Worm (Caenorhabditis elegans): ENCODE data around the gene B0563.6.
A peak's percentile ranks its signal among the peaks of the same experiment; 100 is the strongest.

Gene B0563.6

ce11 chrX:9090562-9090961, 46.9 kb upstream of the B0563.6 start (continued):
- peak; percentile 41 for TF ChIP-seq mes-2 (tag; optimal IDR thresholded peaks at IDR 0.05; ENCODE audit: poor library complexity, severe bottlenecking)
- TF ChIP-seq madf-5 (GFP tag; IDR thresholded peaks at IDR 0.05) = 0 out of 4 replicates have a peak, but pooled peaks of 1 of the 2 experiments have one; percentile 9
- TF ChIP-seq madf-9 (GFP tag; conservative IDR thresholded peaks at IDR 0.05) = peak; percentile 58; the same call in 1 of the 2 replicates
- TF ChIP-seq vab-7 (GFP tag; IDR thresholded peaks at IDR 0.05) = peak; percentile 72
- TF ChIP-seq mep-1 (tag; optimal IDR thresholded peaks at IDR 0.05) = peak; percentile 32
- peak; percentile 50 for TF ChIP-seq lin-38 (GFP tag; IDR thresholded peaks at IDR 0.05)
- TF ChIP-seq snpc-1.2 (GFP tag; IDR thresholded peaks at IDR 0.05) = peak; percentile 77
- TF ChIP-seq hmg-1.1 (GFP tag; IDR thresholded peaks at IDR 0.05) = peak; percentile 33

DNA sequence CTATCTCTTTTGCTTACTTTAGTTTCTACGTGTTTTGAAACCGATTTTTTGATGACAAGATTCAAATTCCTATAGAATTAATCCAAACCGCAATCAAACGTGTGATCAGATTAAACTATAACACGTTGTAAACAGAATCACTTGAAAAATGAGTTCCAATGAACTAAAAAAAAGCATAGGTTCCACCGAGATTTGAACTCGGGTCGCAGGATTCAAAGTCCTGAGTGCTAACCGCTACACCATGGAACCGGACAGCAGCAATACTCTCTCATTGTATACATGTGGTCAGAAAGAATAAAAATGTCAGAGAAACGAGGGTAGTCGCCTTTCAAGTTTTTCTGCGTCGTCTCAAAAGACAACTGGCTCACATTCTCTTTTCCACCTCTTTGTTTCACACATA, 46.1 kb upstream of the B0563.6 start:
- peak; percentile 81 for TF ChIP-seq mes-2 (tag; optimal IDR thresholded peaks at IDR 0.05; ENCODE audit: poor library complexity, severe bottlenecking)
- TF ChIP-seq mxl-2 (GFP tag; conservative IDR thresholded peaks at IDR 0.05) = no peak
- peak; percentile 69 for TF ChIP-seq tra-1 (GFP tag; IDR thresholded peaks at IDR 0.05)
- TF ChIP-seq madf-9 (GFP tag; conservative IDR thresholded peaks at IDR 0.05) = peak; percentile 84
- TF ChIP-seq ztf-11 (tag; optimal IDR thresholded peaks at IDR 0.05) = no peak
- peak in 1 of 2 experiments; percentile 98 for TF ChIP-seq unc-62 (GFP tag; optimal IDR thresholded peaks at IDR 0.05 in 1 of 2)
- TF ChIP-seq unc-62 (tag; optimal IDR thresholded peaks at IDR 0.05) = no peak
- TF ChIP-seq hlh-30 (tag; optimal IDR thresholded peaks at IDR 0.05; ENCODE audit: insufficient read depth) = peak; percentile 47
- peak; percentile 63 for TF ChIP-seq lir-3 (tag; optimal IDR thresholded peaks at IDR 0.05)
- TF ChIP-seq ama-1 (optimal IDR thresholded peaks at IDR 0.05) = no peak
- TF ChIP-seq snpc-4 (tag; optimal IDR thresholded peaks at IDR 0.05) = no peak
- TF ChIP-seq mep-1 (tag; optimal IDR thresholded peaks at IDR 0.05) = peak; percentile 66
- TF ChIP-seq skn-1 (tag; optimal IDR thresholded peaks at IDR 0.05) = no peak
- TF ChIP-seq hif-1 (tag; optimal IDR thresholded peaks at IDR 0.05) = no peak
- TF ChIP-seq attf-4 (tag; optimal IDR thresholded peaks at IDR 0.05) = no peak
- peak; percentile 61 for TF ChIP-seq ZK337.2 (GFP tag; IDR thresholded peaks at IDR 0.05)
- no peak for TF ChIP-seq ceh-62 (tag; optimal IDR thresholded peaks at IDR 0.05)
- TF ChIP-seq lin-38 (GFP tag; IDR thresholded peaks at IDR 0.05) = peak; percentile 78
- peak; percentile 95 for TF ChIP-seq lim-7 (GFP tag; IDR thresholded peaks at IDR 0.05)
- TF ChIP-seq ces-1 (GFP tag; optimal IDR thresholded peaks at IDR 0.05) = peak; percentile 30
- no peak for TF ChIP-seq F10B5.3 (tag; optimal IDR thresholded peaks at IDR 0.05)
- TF ChIP-seq ceh-32 (tag; optimal IDR thresholded peaks at IDR 0.05; ENCODE audit: poor library complexity) = no peak
- peak; percentile 60 for TF ChIP-seq ztf-7 (tag; optimal IDR thresholded peaks at IDR 0.05)
- TF ChIP-seq T26A8.4 (GFP tag; IDR thresholded peaks at IDR 0.05) = peak; percentile 77
- peak; percentile 70 for TF ChIP-seq gei-8 (GFP tag; optimal IDR thresholded peaks at IDR 0.05)
- TF ChIP-seq F37D6.2 (tag; optimal IDR thresholded peaks at IDR 0.05) = peak; percentile 41
- peak; percentile 79 for TF ChIP-seq zfp-3 (GFP tag; conservative IDR thresholded peaks at IDR 0.05)
- peak; percentile 49 for TF ChIP-seq hlh-11 (tag; optimal IDR thresholded peaks at IDR 0.05)
- peak; percentile 69 for TF ChIP-seq rbr-2 (tag; optimal IDR thresholded peaks at IDR 0.05)
- TF ChIP-seq php-3 (GFP tag; IDR thresholded peaks at IDR 0.05) = peak; percentile 69; the same call in 1 of the 2 replicates
- no peak for TF ChIP-seq pqm-1 (tag; optimal IDR thresholded peaks at IDR 0.05)
- peak; percentile 65 to 95; a peak in 3 of 4 replicates for TF ChIP-seq madf-5 (GFP tag; IDR thresholded peaks at IDR 0.05)
- no peak for TF ChIP-seq nhr-111 (GFP tag; optimal IDR thresholded peaks at IDR 0.05)
- no peak for TF ChIP-seq ZK546.5 (tag; optimal IDR thresholded peaks at IDR 0.05)
- TF ChIP-seq dmd-9 (GFP tag; IDR thresholded peaks at IDR 0.05) = no peak
- TF ChIP-seq fos-1 (tag; optimal IDR thresholded peaks at IDR 0.05) = no peak
- TF ChIP-seq R02D3.7 (tag; optimal IDR thresholded peaks at IDR 0.05) = no peak
- TF ChIP-seq nhr-6 (tag; optimal IDR thresholded peaks at IDR 0.05) = no peak
- TF ChIP-seq set-16 (GFP tag; IDR thresholded peaks at IDR 0.05) = no peak
- no peak for TF ChIP-seq cey-2 (tag; optimal IDR thresholded peaks at IDR 0.05; ENCODE audit: borderline replicate concordance, insufficient read depth)
- no peak for TF ChIP-seq nhr-25 (tag; optimal IDR thresholded peaks at IDR 0.05; ENCODE audit: borderline replicate concordance, insufficient read depth)
- TF ChIP-seq daf-19 (GFP tag; conservative IDR thresholded peaks at IDR 0.05) = no peak
- peak; percentile 85 for TF ChIP-seq Y105C5A.15 (GFP tag; IDR thresholded peaks at IDR 0.05)
- TF ChIP-seq mdl-1 (tag; optimal IDR thresholded peaks at IDR 0.05) = peak in 1 of 2 experiments; percentile 0
- TF ChIP-seq F26F4.8 (GFP tag; conservative IDR thresholded peaks at IDR 0.05) = peak; percentile 62; the same call in 1 of the 2 replicates

All from whole organism, L4 larva.